Fruit fly (Drosophila melanogaster) whole organism, wandering third instar larva: ENCODE measurements around the gene CG3679.
A peak's percentile ranks its signal among the peaks of the same experiment; 100 is the strongest.

Experiments
- Abd-B ChIP-seq: fragments of >200 bp; optimal IDR thresholded peaks from 2 replicates; lab custom pipeline; 2017; ENCODE audit warnings: missing biosample characterization, missing genetic modification characterization
- CG32264 ChIP-seq: fragments of 200-800 bp; sonication (Bioruptor generic); optimal IDR thresholded peaks from 2 replicates; lab custom pipeline; 2016; ENCODE audit warnings: missing biosample characterization, missing genetic modification characterization
- CG9705 ChIP-seq: fragments of 200-800 bp; sonication (Bioruptor generic); optimal IDR thresholded peaks from 2 replicates; lab custom pipeline; 2018; ENCODE audit warnings: missing biosample characterization, mild to moderate bottlenecking, missing genetic modification characterization
- CrebA ChIP-seq: fragments of 200-800 bp; sonication (Bioruptor generic); optimal IDR thresholded peaks from 2 replicates; lab custom pipeline; 2016; ENCODE audit warnings: missing biosample characterization, mild to moderate bottlenecking, missing genetic modification characterization, borderline replicate concordance
- Dfd ChIP-seq: fragments of >200 bp; optimal IDR thresholded peaks from 2 replicates; lab custom pipeline; 2017; ENCODE audit warnings: missing biosample characterization, missing genetic modification characterization
- Dif ChIP-seq: fragments of 200-275, 200-300 bp; sonication (Bioruptor generic); optimal IDR thresholded peaks from 2 replicates; lab custom pipeline; 2018; ENCODE audit warnings: missing biosample characterization, missing genetic modification characterization; ENCODE audit not compliant: partially characterized antibody
- GATAd ChIP-seq: sonication (Bioruptor generic); optimal IDR thresholded peaks from 2 replicates; lab custom pipeline; 2016; ENCODE audit warnings: missing biosample characterization, missing genetic modification characterization
- HLH106 ChIP-seq: fragments of 200-800 bp; optimal IDR thresholded peaks from 3 replicates; lab custom pipeline; 2019; ENCODE audit warnings: missing biosample characterization, mild to moderate bottlenecking, missing genetic modification characterization, moderate library complexity
- Hnf4 ChIP-seq: fragments of 200-800 bp; sonication (Bioruptor generic); optimal IDR thresholded peaks from 2 replicates; lab custom pipeline; 2016; ENCODE audit warnings: missing biosample characterization, mild to moderate bottlenecking, missing genetic modification characterization
- Hr78 ChIP-seq: fragments of >200 bp; optimal IDR thresholded peaks from 2 replicates; lab custom pipeline; 2017; ENCODE audit warnings: missing biosample characterization, missing genetic modification characterization
- Hr83 ChIP-seq: fragments of 200-300 bp; sonication (Bioruptor generic); optimal IDR thresholded peaks from 2 replicates; lab custom pipeline; 2016; ENCODE audit warnings: missing biosample characterization, mild to moderate bottlenecking, missing genetic modification characterization, moderate library complexity; ENCODE audit not compliant: poor library complexity, severe bottlenecking
- Jra ChIP-seq: sonication (Bioruptor generic); optimal IDR thresholded peaks from 2 replicates; lab custom pipeline; 2016; ENCODE audit warnings: missing biosample characterization, missing genetic modification characterization
- Mio ChIP-seq: sonication (Bioruptor generic); optimal IDR thresholded peaks from 2 replicates; lab custom pipeline; 2016; ENCODE audit warnings: missing biosample characterization, missing genetic modification characterization
- Myc ChIP-seq: fragments of >200 bp; optimal IDR thresholded peaks from 2 replicates; lab custom pipeline; 2017
- N ChIP-seq: fragments of >200 bp; optimal IDR thresholded peaks from 2 replicates; lab custom pipeline; 2018; ENCODE audit warnings: missing biosample characterization, missing external identifiers, missing genetic modification characterization
- OdsH ChIP-seq: fragments of 200-800 bp; sonication (Bioruptor generic); optimal IDR thresholded peaks from 2 replicates; lab custom pipeline; 2016; ENCODE audit warnings: missing biosample characterization, mild to moderate bottlenecking, missing genetic modification characterization
- Rel ChIP-seq, 2 experiments: fragments of 200-800 bp; sonication (Bioruptor generic) in 1 of 2; optimal IDR thresholded peaks; 2 replicates in 1 of 2; 3 replicates in 1 of 2; lab custom pipeline; 2016 to 2019; ENCODE audit warnings: mild to moderate bottlenecking in 2 of 2, missing biosample characterization in 2 of 2, missing genetic modification characterization in 2 of 2, moderate library complexity in 1 of 2
- Sp1 ChIP-seq: fragments of 200-800 bp; sonication (Bioruptor generic); optimal IDR thresholded peaks from 3 replicates; lab custom pipeline; 2019; ENCODE audit warnings: missing biosample characterization, mild to moderate bottlenecking, missing genetic modification characterization, moderate library complexity
- Vsx2 ChIP-seq: fragments of 200-300, 225-300 bp; sonication (Bioruptor generic); optimal IDR thresholded peaks from 2 replicates; lab custom pipeline; 2018; ENCODE audit warnings: missing biosample characterization, missing genetic modification characterization; ENCODE audit not compliant: partially characterized antibody
- br ChIP-seq: fragments of 200-800 bp; sonication (Bioruptor generic); optimal IDR thresholded peaks from 2 replicates; lab custom pipeline; 2016; ENCODE audit warnings: missing biosample characterization, missing genetic modification characterization
- brk ChIP-seq: fragments of 200-800 bp; sonication (Bioruptor generic); optimal IDR thresholded peaks from 2 replicates; lab custom pipeline; 2016; ENCODE audit warnings: missing biosample characterization, mild to moderate bottlenecking, missing genetic modification characterization
- dl ChIP-seq, 2 experiments: fragments of 175-275, 200-275 bp in 1 of 2; fragments of 200-275 bp in 1 of 2; sonication (Bioruptor generic); optimal IDR thresholded peaks; lab custom pipeline; 2018; ENCODE audit warnings: mild to moderate bottlenecking in 2 of 2, missing biosample characterization in 2 of 2, missing genetic modification characterization in 2 of 2, moderate library complexity in 2 of 2; ENCODE audit not compliant: partially characterized antibody in 2 of 2, insufficient read depth in 1 of 2
- dmrt93B ChIP-seq: fragments of 200-800 bp; sonication (Bioruptor generic); optimal IDR thresholded peaks from 2 replicates; lab custom pipeline; 2018; ENCODE audit warnings: missing biosample characterization, mild to moderate bottlenecking, missing genetic modification characterization
- dsf ChIP-seq: sonication (Bioruptor generic); optimal IDR thresholded peaks from 2 replicates; lab custom pipeline; 2016; ENCODE audit warnings: missing biosample characterization, missing genetic modification characterization, borderline replicate concordance
- ey ChIP-seq: fragments of 200-800 bp; sonication (Bioruptor generic); optimal IDR thresholded peaks from 2 replicates; lab custom pipeline; 2016; ENCODE audit warnings: missing biosample characterization, missing genetic modification characterization
- foxo ChIP-seq, 2 experiments: fragments of 200-800 bp; sonication (Bioruptor generic); optimal IDR thresholded peaks; 2 replicates in 1 of 2; 3 replicates in 1 of 2; lab custom pipeline; 2016 to 2017; ENCODE audit warnings: missing biosample characterization in 2 of 2, missing genetic modification characterization in 2 of 2
- fru ChIP-seq: fragments of 200-800 bp; sonication (Bioruptor generic); optimal IDR thresholded peaks from 3 replicates; lab custom pipeline; 2016; ENCODE audit warnings: missing biosample characterization, mild to moderate bottlenecking, missing genetic modification characterization
- h ChIP-seq: fragments of 200-800 bp; sonication (Bioruptor generic); optimal IDR thresholded peaks from 3 replicates; lab custom pipeline; 2016; ENCODE audit warnings: missing biosample characterization, mild to moderate bottlenecking, missing genetic modification characterization
- jim ChIP-seq: fragments of 175-275, 200-325 bp; sonication (Bioruptor generic); optimal IDR thresholded peaks from 2 replicates; lab custom pipeline; 2016; ENCODE audit warnings: missing biosample characterization, mild to moderate bottlenecking, missing genetic modification characterization
- lola ChIP-seq: fragments of >200 bp; optimal IDR thresholded peaks from 2 replicates; lab custom pipeline; 2017; ENCODE audit warnings: missing biosample characterization, missing genetic modification characterization
- pan ChIP-seq: fragments of >200 bp; optimal IDR thresholded peaks from 2 replicates; lab custom pipeline; 2017
- rgr ChIP-seq: fragments of 200-800 bp; sonication (Bioruptor generic); optimal IDR thresholded peaks from 3 replicates; lab custom pipeline; 2016; ENCODE audit warnings: missing biosample characterization, mild to moderate bottlenecking, missing genetic modification characterization
- sage ChIP-seq: fragments of 200-800 bp; sonication (Bioruptor generic); optimal IDR thresholded peaks from 2 replicates; lab custom pipeline; 2016; ENCODE audit warnings: missing biosample characterization, mild to moderate bottlenecking, missing genetic modification characterization
- sv ChIP-seq: fragments of 200-800 bp; sonication (Bioruptor generic); optimal IDR thresholded peaks from 3 replicates; lab custom pipeline; 2016; ENCODE audit warnings: missing biosample characterization, missing genetic modification characterization
- tai ChIP-seq: sonication (Bioruptor generic); optimal IDR thresholded peaks from 2 replicates; lab custom pipeline; 2016; ENCODE audit warnings: missing biosample characterization, missing genetic modification characterization
- usp ChIP-seq: fragments of >200 bp; optimal IDR thresholded peaks from 2 replicates; lab custom pipeline; 2017; ENCODE audit warnings: missing biosample characterization, missing genetic modification characterization
- woc ChIP-seq: sonication (Bioruptor generic); optimal IDR thresholded peaks from 2 replicates; lab custom pipeline; 2016; ENCODE audit warnings: missing biosample characterization, mild to moderate bottlenecking, missing genetic modification characterization

CG3679 gene

dm6 chrX:16281305-16281704 lies 22.4 kb upstream of the CG3679 start:
- TF ChIP-seq Jra (GFP tag; lab: Kevin White, UChicago) (no peak), sage (GFP tag; lab: Kevin White, UChicago) (no peak), OdsH (GFP tag; lab: Kevin White, UChicago) (no peak), ey (GFP tag; lab: Kevin White, UChicago) (no peak)
- TF ChIP-seq, all 38 proteins: peak for 0

DNA sequence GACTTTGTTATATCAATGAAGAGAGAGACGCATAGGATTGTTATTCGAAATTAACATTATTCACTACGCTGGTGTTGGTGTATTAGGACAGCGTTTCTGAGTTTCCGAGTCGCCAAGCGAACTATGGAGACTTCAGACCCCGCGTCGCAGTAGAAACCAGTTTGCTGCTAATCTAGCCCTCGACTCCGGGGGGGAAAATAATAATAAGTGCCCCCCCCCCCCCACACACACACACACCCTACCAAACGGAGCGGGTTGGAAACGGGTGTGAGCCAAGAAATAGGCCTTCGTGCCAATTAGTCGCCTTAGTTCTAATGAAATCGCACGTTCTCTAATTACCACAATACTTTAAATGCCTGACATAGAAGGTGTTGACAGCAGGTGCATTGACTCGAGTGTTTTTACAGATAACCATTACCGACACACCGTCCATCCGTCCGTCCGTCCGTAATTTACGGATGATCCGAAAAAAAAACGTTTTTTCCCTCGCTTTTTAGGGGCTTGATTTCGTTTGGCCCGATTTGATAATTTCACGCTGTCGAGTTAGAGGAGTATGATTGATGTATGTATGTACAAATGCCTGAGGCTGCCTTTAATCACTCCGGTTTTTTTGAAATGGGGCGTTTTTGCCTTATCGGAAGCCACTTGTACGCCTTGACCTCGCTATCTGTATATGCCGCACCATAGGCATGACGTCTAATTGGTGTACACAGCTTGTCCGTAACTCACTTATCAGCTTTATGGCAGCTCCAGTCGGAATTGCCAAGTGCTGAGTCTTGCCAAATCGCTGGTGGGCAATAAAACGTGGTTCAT lies 21.7 kb upstream of the CG3679 start:
- peak; percentile 47 for TF ChIP-seq Rel (GFP tag; optimal IDR thresholded peaks at IDR 0.05; lab: Kevin White, UChicago)
- peak; percentile 81 for TF ChIP-seq Rel (tag; optimal IDR thresholded peaks at IDR 0.05; lab: Kevin White, UChicago)
- peak; percentile 27 for TF ChIP-seq h (GFP tag; lab: Kevin White, UChicago)
- TF ChIP-seq N (GFP tag; lab: Kevin White, UChicago), result no peak

dm6 chrX:16285186-16285585 lies 18.5 kb upstream of the CG3679 start:
- TF ChIP-seq Vsx2 (no peak), Jra (GFP tag; lab: Kevin White, UChicago) (no peak), usp (GFP tag; lab: Kevin White, UChicago) (no peak), Mio (no peak), brk (no peak), N (GFP tag; lab: Kevin White, UChicago) (no peak), CrebA (no peak), Dfd (GFP tag; lab: Kevin White, UChicago) (no peak), Rel (GFP tag; optimal IDR thresholded peaks at IDR 0.05; lab: Kevin White, UChicago) (no peak), Rel (tag; optimal IDR thresholded peaks at IDR 0.05; lab: Kevin White, UChicago) (no peak), foxo (GFP tag; optimal IDR thresholded peaks at IDR 0.05; lab: Kevin White, UChicago) (peak in 1 of 2 experiments; percentile 42), Dif (GFP tag; lab: Kevin White, UChicago) (no peak), sage (GFP tag; lab: Kevin White, UChicago) (no peak), jim (GFP tag; lab: Kevin White, UChicago) (no peak), sv (GFP tag; lab: Kevin White, UChicago) (no peak), tai (GFP tag; lab: Kevin White, UChicago) (no peak), lola (no peak), pan (no peak), rgr (GFP tag; lab: Kevin White, UChicago) (peak; percentile 19), dmrt93B (GFP tag; lab: Kevin White, UChicago) (no peak), dl (GFP tag; optimal IDR thresholded peaks at IDR 0.05; lab: Kevin White, UChicago; ENCODE audit: insufficient read depth in 1 of 2, partially characterized antibody in 2 of 2) (no peak), woc (GFP tag; lab: Kevin White, UChicago) (no peak), OdsH (GFP tag; lab: Kevin White, UChicago) (peak; percentile 15), ey (GFP tag; lab: Kevin White, UChicago) (peak; percentile 1), h (GFP tag; lab: Kevin White, UChicago) (peak; percentile 25), Hr78 (GFP tag; lab: Kevin White, UChicago) (no peak), HLH106 (peak; percentile 35), dsf (GFP tag; lab: Kevin White, UChicago) (no peak), Myc (lab: Kevin White, UChicago) (no peak), CG32264 (GFP tag; lab: Kevin White, UChicago) (no peak), Abd-B (no peak), Hnf4 (no peak), Sp1 (GFP tag; lab: Kevin White, UChicago) (peak; percentile 6), br (GFP tag; lab: Kevin White, UChicago) (peak; percentile 2), Hr83 (GFP tag; lab: Kevin White, UChicago) (no peak), CG9705 (GFP tag; lab: Kevin White, UChicago) (no peak), fru (GFP tag; lab: Kevin White, UChicago) (peak; percentile 33), GATAd (GFP tag; lab: Kevin White, UChicago) (no peak)
